Worm (Caenorhabditis elegans) whole organism, young adult: ENCODE results near the gene rps-12.

ENCODE experiments used
- B0035.1 ChIP-seq: sonication (generic microtip); optimal IDR thresholded peaks from 2 replicates; lab custom pipeline; 2016; ENCODE audit warnings: missing genetic modification characterization, mild to moderate bottlenecking, missing compliant biosample characterization, missing genotype, missing genetic modification reagents
- C17E4.6 ChIP-seq: fragments of 200-800 bp; sonication (Bioruptor generic); IDR thresholded peaks from 2 replicates; pipeline ENCODE4 v1.3.6; 2022; ENCODE audit warnings: missing genetic modification reagents, missing genetic modification characterization, missing compliant biosample characterization
- D2030.7 ChIP-seq: fragments of 200-800 bp; sonication (Bioruptor generic); IDR thresholded peaks from 2 replicates; pipeline ENCODE4 v1.3.6; 2022; ENCODE audit warnings: missing genetic modification reagents, missing genetic modification characterization, missing compliant biosample characterization
- F33H1.4 ChIP-seq: fragments of 200-800 bp; sonication (Bioruptor generic); IDR thresholded peaks from 2 replicates; pipeline ENCODE4 v1.3.6; 2022; ENCODE audit warnings: missing genetic modification reagents, missing genetic modification characterization, missing compliant biosample characterization
- F39B2.1 ChIP-seq: fragments of 200-800 bp; sonication (Bioruptor generic); IDR thresholded peaks from 2 replicates; pipeline ENCODE4 v1.3.6; 2022; ENCODE audit warnings: missing genetic modification reagents, missing genetic modification characterization, missing compliant biosample characterization
- F49E8.2 ChIP-seq: sonication (generic microtip); optimal IDR thresholded peaks from 3 replicates; lab custom pipeline; 2017; ENCODE audit warnings: missing genetic modification characterization, mild to moderate bottlenecking, missing compliant biosample characterization, antibody characterized with exemption, moderate library complexity; ENCODE audit not compliant: insufficient read depth
- K11D2.4 ChIP-seq: fragments of 200-800 bp; sonication (Bioruptor generic); IDR thresholded peaks from 2 replicates; pipeline ENCODE4 v1.3.6; 2022; ENCODE audit warnings: missing genetic modification reagents, missing genetic modification characterization, missing compliant biosample characterization
- T26A5.8 ChIP-seq: sonication (generic microtip); optimal IDR thresholded peaks from 2 replicates; lab custom pipeline; 2016; ENCODE audit warnings: missing genetic modification characterization, missing compliant biosample characterization
- Y53F4B.3 ChIP-seq: fragments of 200-800 bp; sonication (Bioruptor generic); IDR thresholded peaks from 2 replicates; pipeline ENCODE4 v1.3.6; 2022; ENCODE audit warnings: missing genetic modification reagents, missing genetic modification characterization, missing compliant biosample characterization
- Y79H2A.3 ChIP-seq: fragments of 200-800 bp; sonication (Bioruptor generic); conservative IDR thresholded peaks from 2 replicates; pipeline ENCODE4 v1.3.6; 2022; ENCODE audit warnings: missing genetic modification reagents, missing genetic modification characterization, missing compliant biosample characterization
- Y95B8A.8 ChIP-seq: fragments of 200-800 bp; sonication (Bioruptor generic); IDR thresholded peaks from 2 replicates; pipeline ENCODE4 v1.3.6; 2022; ENCODE audit warnings: missing genetic modification reagents, missing genetic modification characterization, missing compliant biosample characterization
- atf-7 ChIP-seq: sonication (generic microtip); optimal IDR thresholded peaks from 2 replicates; lab custom pipeline; 2017; ENCODE audit warnings: mild to moderate bottlenecking, missing genetic modification characterization, missing compliant biosample characterization
- attf-3 ChIP-seq: fragments of 200-800 bp; sonication (Bioruptor generic); conservative IDR thresholded peaks from 2 replicates; pipeline ENCODE4 v1.3.6; 2022; ENCODE audit warnings: missing genetic modification reagents, missing genetic modification characterization, missing compliant biosample characterization
- ceh-27 ChIP-seq: fragments of 200-800 bp; sonication (Bioruptor generic); optimal IDR thresholded peaks from 2 replicates; lab custom pipeline; 2018; ENCODE audit warnings: mild to moderate bottlenecking, missing genetic modification characterization, moderate library complexity, missing compliant biosample characterization
- ceh-91 ChIP-seq: fragments of 200-800 bp; sonication (Bioruptor generic); IDR thresholded peaks from 2 replicates; pipeline ENCODE4 v1.3.6; 2022; ENCODE audit warnings: missing genetic modification reagents, missing genetic modification characterization, missing compliant biosample characterization
- dox-1 ChIP-seq: fragments of 200-800 bp; sonication (Bioruptor generic); IDR thresholded peaks from 2 replicates; pipeline ENCODE4 v1.3.6; 2022; ENCODE audit warnings: missing genetic modification reagents, missing genetic modification characterization, missing compliant biosample characterization
- dpff-1 ChIP-seq: sonication (generic microtip); optimal IDR thresholded peaks from 2 replicates; lab custom pipeline; 2017; ENCODE audit warnings: mild to moderate bottlenecking, missing genetic modification characterization, missing compliant biosample characterization
- efl-1 ChIP-seq: fragments of 150-350 bp; optimal IDR thresholded peaks from 2 replicates; lab custom pipeline; 2014; ENCODE audit warnings: missing biosample characterization, missing genetic modification reagents, missing genetic modification characterization
- egl-44 ChIP-seq: fragments of 200-800 bp; sonication (Bioruptor generic); IDR thresholded peaks from 2 replicates; pipeline ENCODE4 v1.3.6; 2022; ENCODE audit warnings: missing genetic modification reagents, missing genetic modification characterization, missing compliant biosample characterization
- egrh-3 ChIP-seq: fragments of 200-800 bp; sonication (Bioruptor generic); IDR thresholded peaks from 2 replicates; pipeline ENCODE4 v1.3.6; 2022; ENCODE audit warnings: missing genetic modification reagents, missing genetic modification characterization, missing compliant biosample characterization
- ekl-4 ChIP-seq: fragments of 200-800 bp; sonication (Bioruptor generic); IDR thresholded peaks from 2 replicates; pipeline ENCODE4 v1.3.6; 2022; ENCODE audit warnings: missing genetic modification reagents, missing genetic modification characterization, missing compliant biosample characterization
- fkh-3 ChIP-seq: sonication (generic microtip); optimal IDR thresholded peaks from 2 replicates; lab custom pipeline; 2016; ENCODE audit warnings: mild to moderate bottlenecking, missing genetic modification characterization, missing compliant biosample characterization
- gei-17 ChIP-seq: fragments of 200-800 bp; sonication (Bioruptor generic); optimal IDR thresholded peaks from 2 replicates; lab custom pipeline; 2018; ENCODE audit warnings: mild to moderate bottlenecking, missing genetic modification characterization, missing compliant biosample characterization
- him-1 ChIP-seq: sonication (generic microtip); optimal IDR thresholded peaks from 2 replicates; lab custom pipeline; 2016; ENCODE audit warnings: missing genotype, missing genetic modification reagents, missing genetic modification characterization, missing compliant biosample characterization
- hmg-1.2 ChIP-seq: fragments of 200-800 bp; sonication (Bioruptor generic); IDR thresholded peaks from 2 replicates; pipeline ENCODE4 v1.3.6; 2022; ENCODE audit warnings: missing genetic modification reagents, missing genetic modification characterization, missing compliant biosample characterization
- hmg-20 ChIP-seq: fragments of 200-800 bp; sonication (Bioruptor generic); IDR thresholded peaks from 2 replicates; pipeline ENCODE4 v1.3.6; 2022; ENCODE audit warnings: missing genetic modification reagents, missing genetic modification characterization, missing compliant biosample characterization
- hrde-1 ChIP-seq: sonication (generic microtip); optimal IDR thresholded peaks from 2 replicates; lab custom pipeline; 2016; ENCODE audit warnings: missing genetic modification characterization, mild to moderate bottlenecking, missing compliant biosample characterization, moderate library complexity, missing genotype, missing genetic modification reagents, borderline replicate concordance
- let-526 ChIP-seq: fragments of 200-800 bp; sonication (Bioruptor generic); IDR thresholded peaks from 2 replicates; pipeline ENCODE4 v1.3.6; 2022; ENCODE audit warnings: missing genetic modification reagents, missing genetic modification characterization, missing compliant biosample characterization
- lin-54 ChIP-seq: fragments of 200-800 bp; sonication (Bioruptor generic); optimal IDR thresholded peaks from 2 replicates; lab custom pipeline; 2018; ENCODE audit warnings: mild to moderate bottlenecking, missing genetic modification characterization, missing compliant biosample characterization
- lsl-1 ChIP-seq: fragments of 200-800 bp; sonication (Bioruptor generic); optimal IDR thresholded peaks from 2 replicates; lab custom pipeline; 2018; ENCODE audit warnings: mild to moderate bottlenecking, missing genetic modification characterization, moderate library complexity, missing compliant biosample characterization
- mcd-1 ChIP-seq: fragments of 200-800 bp; sonication (Bioruptor generic); IDR thresholded peaks from 2 replicates; pipeline ENCODE4 v1.3.6; 2022; ENCODE audit warnings: missing genetic modification reagents, missing genetic modification characterization, missing compliant biosample characterization
- mes-4 ChIP-seq: sonication (generic microtip); optimal IDR thresholded peaks from 2 replicates; lab custom pipeline; 2016; ENCODE audit warnings: missing genotype, missing genetic modification characterization, missing compliant biosample characterization
- rcor-1 ChIP-seq: fragments of 200-800 bp; sonication (Bioruptor generic); IDR thresholded peaks from 2 replicates; pipeline ENCODE4 v1.3.6; 2022; ENCODE audit warnings: missing genetic modification reagents, missing genetic modification characterization, missing compliant biosample characterization
- rec-8 ChIP-seq, 2 experiments: sonication (generic microtip); optimal IDR thresholded peaks; 2 replicates each; lab custom pipeline; 2016; ENCODE audit warnings: mild to moderate bottlenecking in 2 of 2, missing genetic modification characterization in 2 of 2, missing genetic modification reagents in 2 of 2, missing genotype in 2 of 2, missing biosample characterization in 1 of 2, missing compliant biosample characterization in 1 of 2, moderate library complexity in 1 of 2
- snpc-3.4 ChIP-seq: sonication (generic microtip); optimal IDR thresholded peaks from 2 replicates; lab custom pipeline; 2017; ENCODE audit warnings: missing genetic modification characterization, mild to moderate bottlenecking, missing compliant biosample characterization, antibody characterized with exemption, moderate library complexity, missing genotype, missing genetic modification reagents
- snpc-4 ChIP-seq, 5 experiments: fragments of 150-350 bp in 1 of 5; sonication (generic microtip) in 4 of 5; optimal IDR thresholded peaks; 2 replicates each; lab custom pipeline; 2014 to 2018; ENCODE audit warnings: missing genetic modification characterization in 5 of 5, missing biosample characterization in 3 of 5, antibody characterized with exemption in 2 of 5, mild to moderate bottlenecking in 2 of 5, missing compliant biosample characterization in 2 of 5, missing genotype in 2 of 5, moderate library complexity in 2 of 5, missing genetic modification reagents in 1 of 5
- sptf-2 ChIP-seq: fragments of 200-800 bp; sonication (Bioruptor generic); optimal IDR thresholded peaks from 2 replicates; lab custom pipeline; 2018; ENCODE audit warnings: mild to moderate bottlenecking, missing genetic modification characterization, missing compliant biosample characterization
- tbx-9 ChIP-seq: sonication (generic microtip); optimal IDR thresholded peaks from 2 replicates; lab custom pipeline; 2016; ENCODE audit warnings: borderline replicate concordance, missing genetic modification characterization, inconsistent platforms, missing compliant biosample characterization
- tlf-1 ChIP-seq: fragments of 200-800 bp; sonication (Bioruptor generic); optimal IDR thresholded peaks from 2 replicates; lab custom pipeline; 2018; ENCODE audit warnings: mild to moderate bottlenecking, missing genetic modification characterization, missing compliant biosample characterization
- xnd-1 ChIP-seq: sonication (generic microtip); optimal IDR thresholded peaks from 2 replicates; lab custom pipeline; 2016; ENCODE audit warnings: missing genotype, missing genetic modification reagents, missing genetic modification characterization, missing compliant biosample characterization
- zfh-2 ChIP-seq: fragments of 200-800 bp; sonication (Bioruptor generic); conservative IDR thresholded peaks from 2 replicates; pipeline ENCODE4 v1.3.6; 2022; ENCODE audit warnings: missing genetic modification reagents, missing genetic modification characterization, missing compliant biosample characterization
- ztf-25 ChIP-seq: fragments of 200-800 bp; sonication (Bioruptor generic); IDR thresholded peaks from 2 replicates; pipeline ENCODE4 v1.3.6; 2022; ENCODE audit warnings: missing genetic modification reagents, missing genetic modification characterization, missing compliant biosample characterization
- ztf-28 ChIP-seq: fragments of 200-800 bp; sonication (Bioruptor generic); IDR thresholded peaks from 2 replicates; pipeline ENCODE4 v1.3.6; 2022; ENCODE audit warnings: missing genetic modification reagents, missing genetic modification characterization, missing compliant biosample characterization

Gene rps-12

DNA sequence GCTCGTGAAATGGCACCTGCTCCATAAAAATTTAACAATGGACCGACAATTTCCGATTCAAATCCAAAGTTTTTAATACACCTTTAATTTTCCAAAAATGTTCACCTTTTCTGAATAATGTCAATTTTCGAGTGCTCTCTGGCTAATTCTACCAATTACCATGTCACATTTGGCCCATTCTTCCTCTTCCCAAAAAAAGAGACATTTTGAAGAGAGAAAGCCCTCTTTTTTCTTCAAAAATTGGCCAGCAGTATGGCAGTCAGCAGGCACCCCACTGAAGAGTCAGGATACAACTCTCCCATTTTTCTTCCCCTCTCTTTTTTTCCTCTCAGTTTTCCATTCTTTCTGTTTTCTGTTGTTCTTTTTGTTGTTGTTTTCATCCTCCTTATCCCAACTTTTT lies 44.6 kb upstream of the rps-12 start:
- TF ChIP-seq mes-4 (tag; lab: Kevin White, UChicago) (no peak), sptf-2 (GFP tag; lab: Kevin White, UChicago) (no peak), hmg-20 (GFP tag; lab: Robert Waterston, UW) (no peak), attf-3 (GFP tag; lab: Robert Waterston, UW) (no peak), Y53F4B.3 (no peak), dox-1 (no peak), ekl-4 (GFP tag; lab: Robert Waterston, UW) (no peak), atf-7 (no peak), T26A5.8 (tag; lab: Kevin White, UChicago) (no peak), egl-44 (GFP tag; lab: Robert Waterston, UW) (no peak), mcd-1 (GFP tag; lab: Robert Waterston, UW) (no peak), efl-1 (GFP tag; lab: Kevin White, UChicago) (no peak), ztf-28 (no peak)
- TF ChIP-seq, all 124 proteins: peak for 0

ce11 chrIII:5635179-5635578 lies 43.9 kb upstream of the rps-12 start, which contains the start of gene ckk-1:
ckk-1 (plus strand) TSS chrIII:5635479.
- TF ChIP-seq F49E8.2 (tag; lab: Kevin White, UChicago) (no peak), hrde-1 (tag; lab: Kevin White, UChicago) (no peak), fkh-3 (tag; lab: Kevin White, UChicago) (no peak), B0035.1 (no peak), attf-3 (GFP tag; lab: Robert Waterston, UW) (no peak), tlf-1 (no peak), dpff-1 (tag; lab: Kevin White, UChicago) (no peak), gei-17 (GFP tag; lab: Kevin White, UChicago) (no peak), ceh-27 (GFP tag; lab: Kevin White, UChicago) (no peak), rec-8 (tag; optimal IDR thresholded peaks at IDR 0.05; lab: Kevin White, UChicago) (no peak), snpc-3.4 (no peak), tbx-9 (tag; lab: Kevin White, UChicago) (no peak), xnd-1 (no peak), Y95B8A.8 (GFP tag; lab: Robert Waterston, UW) (no peak), T26A5.8 (tag; lab: Kevin White, UChicago) (no peak)
- TF ChIP-seq, all 124 proteins: peak for 0

- peak; percentile 71; the same call in 1 of the 2 replicates for TF ChIP-seq ztf-25 (GFP tag; lab: Robert Waterston, UW)
- peak; percentile 64 for TF ChIP-seq hmg-1.2 (GFP tag; lab: Robert Waterston, UW)
- 0 out of 2 replicates have a peak, but pooled peaks have one; percentile 40 for TF ChIP-seq let-526 (GFP tag; lab: Robert Waterston, UW)
- peak; percentile 87 for TF ChIP-seq F33H1.4
- peak; percentile 30 for TF ChIP-seq lin-54 (GFP tag; lab: Kevin White, UChicago)
- peak; percentile 56 for TF ChIP-seq him-1 (tag; lab: Kevin White, UChicago)
- peak; percentile 79 for TF ChIP-seq attf-3 (GFP tag; lab: Robert Waterston, UW)
- TF ChIP-seq zfh-2 (GFP tag; lab: Robert Waterston, UW): peak; percentile 67
- TF ChIP-seq Y95B8A.8 (GFP tag; lab: Robert Waterston, UW): peak; percentile 91
- TF ChIP-seq snpc-4 (GFP tag; optimal IDR thresholded peaks at IDR 0.05; lab: Kevin White, UChicago): peak; percentile 23
- peak in 3 of 4 experiments; percentile 67 to 92 (median 81) for TF ChIP-seq snpc-4 (tag; optimal IDR thresholded peaks at IDR 0.05; lab: Kevin White, UChicago)
- TF ChIP-seq dox-1: peak; percentile 96
- TF ChIP-seq F39B2.1 (GFP tag; lab: Robert Waterston, UW): peak; percentile 91; the same call in 1 of the 2 replicates
- TF ChIP-seq C17E4.6: peak; percentile 85
- TF ChIP-seq rcor-1: peak; percentile 93
- peak; percentile 100 for TF ChIP-seq egrh-3
- peak; percentile 98 for TF ChIP-seq D2030.7 (GFP tag; lab: Robert Waterston, UW)
- peak; percentile 82 for TF ChIP-seq ceh-91 (GFP tag; lab: Robert Waterston, UW)
- peak; percentile 53 for TF ChIP-seq lsl-1 (GFP tag; lab: Kevin White, UChicago)
- peak; percentile 37; the same call in 1 of the 2 replicates for TF ChIP-seq hmg-20 (GFP tag; lab: Robert Waterston, UW)
- peak; percentile 85 for TF ChIP-seq Y79H2A.3 (GFP tag; lab: Robert Waterston, UW)
- TF ChIP-seq K11D2.4 (GFP tag; lab: Robert Waterston, UW): peak; percentile 63
Observed at ce11 chrIII:5637297-5637876, 41.7 kb upstream of the rps-12 start.
